Worm (Caenorhabditis elegans) whole organism, mixed stage, embryonic: ENCODE results near the gene gbb-2.

Experiments
- M03D4.4 ChIP-seq: sonication (generic microtip); optimal IDR thresholded peaks from 2 replicates; lab custom pipeline; 2017; ENCODE audit warnings: mild to moderate bottlenecking, missing genetic modification characterization, missing compliant biosample characterization
- bed-3 ChIP-seq: fragments of 200-800 bp; sonication (Bioruptor generic); optimal IDR thresholded peaks from 3 replicates; lab custom pipeline; 2018; ENCODE audit warnings: mild to moderate bottlenecking, missing genetic modification characterization, moderate library complexity, missing compliant biosample characterization
- blmp-1 ChIP-seq: fragments of 150-350 bp; optimal IDR thresholded peaks from 2 replicates; lab custom pipeline; 2014; ENCODE audit warnings: missing biosample characterization, missing genetic modification characterization
- ceh-39 ChIP-seq: fragments of 150-350 bp; optimal IDR thresholded peaks from 2 replicates; lab custom pipeline; 2014; ENCODE audit warnings: missing biosample characterization, missing genetic modification characterization
- ceh-43 ChIP-seq: fragments of 200-800 bp; sonication (Bioruptor generic); optimal IDR thresholded peaks from 2 replicates; lab custom pipeline; 2018; ENCODE audit warnings: mild to moderate bottlenecking, missing genetic modification characterization, moderate library complexity, missing compliant biosample characterization
- ceh-83 ChIP-seq: fragments of 200-800 bp; sonication (Bioruptor generic); optimal IDR thresholded peaks from 2 replicates; lab custom pipeline; 2018; ENCODE audit warnings: mild to moderate bottlenecking, missing genetic modification characterization, missing compliant biosample characterization
- ces-1 ChIP-seq: fragments of 150-350 bp; optimal IDR thresholded peaks from 2 replicates; lab custom pipeline; 2014; ENCODE audit warnings: missing biosample characterization, missing genetic modification reagents, missing genetic modification characterization
- cnd-1 ChIP-seq: fragments of 200-800 bp; sonication (Bioruptor generic); optimal IDR thresholded peaks from 2 replicates; lab custom pipeline; 2018; ENCODE audit warnings: mild to moderate bottlenecking, missing genetic modification characterization, missing compliant biosample characterization
- drap-1 ChIP-seq: fragments of 200-800 bp; sonication (Bioruptor generic); optimal IDR thresholded peaks from 3 replicates; lab custom pipeline; 2018; ENCODE audit warnings: mild to moderate bottlenecking, missing genetic modification characterization, missing compliant biosample characterization
- elt-1 ChIP-seq: sonication (generic microtip); optimal IDR thresholded peaks from 2 replicates; lab custom pipeline; 2017; ENCODE audit warnings: missing genetic modification characterization, mild to moderate bottlenecking, missing compliant biosample characterization, antibody characterized with exemption, moderate library complexity, borderline replicate concordance; ENCODE audit not compliant: insufficient read depth
- elt-3 ChIP-seq: fragments of 150-350 bp; optimal IDR thresholded peaks from 2 replicates; lab custom pipeline; 2014; ENCODE audit warnings: missing biosample characterization, missing genetic modification characterization
- ham-2 ChIP-seq: fragments of 200-800 bp; sonication (Bioruptor generic); optimal IDR thresholded peaks from 2 replicates; lab custom pipeline; 2018; ENCODE audit warnings: mild to moderate bottlenecking, missing genetic modification characterization, missing compliant biosample characterization
- hlh-1 ChIP-seq: fragments of 150-350 bp; optimal IDR thresholded peaks from 2 replicates; lab custom pipeline; 2014; ENCODE audit warnings: missing biosample characterization, missing genetic modification reagents, missing genetic modification characterization
- lin-13 ChIP-seq: fragments of 150-350 bp; optimal IDR thresholded peaks from 2 replicates; lab custom pipeline; 2014; ENCODE audit warnings: missing biosample characterization, missing genetic modification characterization
- lin-32 ChIP-seq: fragments of 200-800 bp; sonication (Bioruptor generic); optimal IDR thresholded peaks from 2 replicates; lab custom pipeline; 2018; ENCODE audit warnings: mild to moderate bottlenecking, missing genetic modification characterization, missing compliant biosample characterization
- lsy-2 ChIP-seq: fragments of 150-350 bp; optimal IDR thresholded peaks from 2 replicates; lab custom pipeline; 2014; ENCODE audit warnings: missing biosample characterization, missing genetic modification characterization
- mab-5 ChIP-seq: fragments of 150-350 bp; optimal IDR thresholded peaks from 2 replicates; lab custom pipeline; 2014; ENCODE audit warnings: missing biosample characterization, missing genetic modification characterization
- mep-1 ChIP-seq: fragments of 150-350 bp; optimal IDR thresholded peaks from 2 replicates; lab custom pipeline; 2017; ENCODE audit warnings: missing biosample characterization, missing genetic modification reagents, missing genetic modification characterization, inconsistent platforms
- mls-2 ChIP-seq: sonication (generic microtip); optimal IDR thresholded peaks from 2 replicates; lab custom pipeline; 2016; ENCODE audit warnings: mild to moderate bottlenecking, missing genetic modification characterization, moderate library complexity, missing compliant biosample characterization
- nhr-12 ChIP-seq: fragments of 150-350 bp; optimal IDR thresholded peaks from 2 replicates; lab custom pipeline; 2014; ENCODE audit warnings: missing biosample characterization, missing genetic modification characterization
- nhr-2 ChIP-seq: fragments of 150-350 bp; optimal IDR thresholded peaks from 2 replicates; lab custom pipeline; 2014; ENCODE audit warnings: missing biosample characterization, missing genetic modification characterization
- nhr-237 ChIP-seq: fragments of 150-350 bp; optimal IDR thresholded peaks from 2 replicates; lab custom pipeline; 2014; ENCODE audit warnings: missing biosample characterization, missing genetic modification characterization
- nhr-76 ChIP-seq: sonication (generic microtip); optimal IDR thresholded peaks from 2 replicates; lab custom pipeline; 2017; ENCODE audit warnings: missing biosample characterization, missing genetic modification characterization
- pha-4 ChIP-seq: fragments of 150-350 bp; optimal IDR thresholded peaks from 2 replicates; lab custom pipeline; 2018; ENCODE audit warnings: missing biosample characterization, missing genetic modification reagents, missing genetic modification characterization
- sem-2 ChIP-seq: fragments of 200-800 bp; sonication (Bioruptor generic); optimal IDR thresholded peaks from 2 replicates; lab custom pipeline; 2018; ENCODE audit warnings: mild to moderate bottlenecking, missing genetic modification characterization, missing compliant biosample characterization
- sptf-1 ChIP-seq: sonication (generic microtip); optimal IDR thresholded peaks from 2 replicates; lab custom pipeline; 2017; ENCODE audit warnings: mild to moderate bottlenecking, missing genetic modification characterization, moderate library complexity, missing compliant biosample characterization
- tbx-8 ChIP-seq: fragments of 200-800 bp; sonication (Bioruptor generic); optimal IDR thresholded peaks from 2 replicates; lab custom pipeline; 2018; ENCODE audit warnings: mild to moderate bottlenecking, missing genetic modification characterization, moderate library complexity, missing compliant biosample characterization
- unc-120 ChIP-seq: sonication (generic microtip); optimal IDR thresholded peaks from 2 replicates; lab custom pipeline; 2017; ENCODE audit warnings: missing genetic modification characterization, missing compliant biosample characterization; ENCODE audit not compliant: poor library complexity, severe bottlenecking
- unc-39 ChIP-seq: fragments of 150-350 bp; optimal IDR thresholded peaks from 2 replicates; lab custom pipeline; 2014; ENCODE audit warnings: missing biosample characterization, missing genetic modification characterization
- zip-8 ChIP-seq: fragments of 150-350 bp; optimal IDR thresholded peaks from 2 replicates; lab custom pipeline; 2014; ENCODE audit warnings: missing biosample characterization, missing genetic modification characterization

gbb-2 gene

ce11 chrIV:4454330-4455173 is 52.0 kb downstream of the gbb-2 start, which contains the start of gene R08C7.11:
TSS of gene R08C7.11 (minus strand) at chrIV:4454937.
- TF ChIP-seq M03D4.4 (peak; percentile 32), lin-32 (GFP tag; lab: Kevin White, UChicago) (no peak), sptf-1 (no peak), hlh-1 (tag; lab: Kevin White, UChicago) (peak; percentile 22), nhr-2 (no peak), ces-1 (no peak), elt-1 (no peak), ceh-39 (tag; lab: Kevin White, UChicago) (no peak), ham-2 (peak; percentile 76), unc-120 (tag; lab: Kevin White, UChicago) (no peak), lsy-2 (tag; lab: Kevin White, UChicago) (no peak), bed-3 (no peak), mep-1 (tag; lab: Kevin White, UChicago) (no peak), drap-1 (GFP tag; lab: Kevin White, UChicago) (peak; percentile 41), mab-5 (tag; lab: Kevin White, UChicago) (no peak), blmp-1 (tag; lab: Kevin White, UChicago) (no peak)

ce11 chrIV:4451576-4451975 is 55.0 kb downstream of the gbb-2 start, which contains the start of gene R08C7.1:
TSS of gene R08C7.1 (plus strand) at chrIV:4451876.
- no peak for TF ChIP-seq lsy-2 (tag; lab: Kevin White, UChicago)

DNA sequence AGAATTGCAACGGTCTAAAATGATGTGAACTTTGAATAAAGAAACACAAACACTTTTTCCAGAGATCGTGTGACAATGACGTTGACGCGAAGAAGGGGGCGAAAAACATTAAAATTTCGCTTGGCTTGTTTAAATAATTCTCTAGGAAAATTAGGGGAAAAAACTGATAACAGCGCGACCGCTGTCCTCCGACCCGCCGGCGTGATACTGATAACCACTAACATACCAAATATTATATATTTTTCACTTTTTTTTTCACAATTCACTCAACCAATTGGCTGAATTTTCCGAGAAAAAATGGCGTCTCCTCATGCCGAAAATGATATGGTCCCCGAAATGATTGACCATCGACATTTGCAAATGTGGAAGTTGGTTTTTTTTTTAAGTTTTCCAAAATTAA is 56.7 kb downstream of the gbb-2 start:
- TF ChIP-seq tbx-8 (no peak), nhr-2 (no peak)

DNA sequence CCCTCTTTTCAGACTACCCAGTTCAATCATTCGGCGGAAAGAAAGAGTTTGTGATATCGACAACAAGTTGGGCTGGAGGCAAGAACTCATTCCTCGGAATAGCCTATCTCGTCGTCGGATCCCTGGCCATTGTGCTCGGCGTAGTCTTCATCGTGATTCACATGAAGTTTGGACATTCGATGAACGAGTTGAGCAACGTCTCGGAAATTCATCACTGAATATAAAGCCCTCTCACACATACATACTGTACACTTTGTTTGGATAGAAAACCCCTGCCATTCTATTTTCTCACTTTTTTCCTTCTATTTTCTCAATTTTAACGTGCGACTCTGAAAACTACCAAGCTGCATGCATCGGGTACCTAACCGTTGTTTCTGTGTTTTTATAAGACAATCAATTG is 57.1 kb downstream of the gbb-2 start, which contains the start of gene R08C7.12:
R08C7.12 (plus strand) TSS at position 301 of the 400 bp plus-strand sequence.
- no peak for TF ChIP-seq ceh-43
- TF ChIP-seq nhr-237 = no peak
- no peak for TF ChIP-seq nhr-76
- no peak for TF ChIP-seq tbx-8
- no peak for TF ChIP-seq blmp-1 (tag; lab: Kevin White, UChicago)

- TF ChIP-seq hlh-1 (tag; lab: Kevin White, UChicago) (peak; percentile 88), lin-32 (GFP tag; lab: Kevin White, UChicago) (peak; percentile 97), ces-1 (peak; percentile 62), mls-2 (tag; lab: Kevin White, UChicago) (no peak), mab-5 (tag; lab: Kevin White, UChicago) (no peak), bed-3 (no peak), zip-8 (tag; lab: Kevin White, UChicago) (peak; percentile 30), ceh-83 (GFP tag; lab: Kevin White, UChicago) (no peak), unc-120 (tag; lab: Kevin White, UChicago) (no peak), cnd-1 (tag; lab: Kevin White, UChicago) (peak; percentile 89)
Observed at ce11 chrIV:4448343-4448742, 58.2 kb downstream of the gbb-2 start.

DNA sequence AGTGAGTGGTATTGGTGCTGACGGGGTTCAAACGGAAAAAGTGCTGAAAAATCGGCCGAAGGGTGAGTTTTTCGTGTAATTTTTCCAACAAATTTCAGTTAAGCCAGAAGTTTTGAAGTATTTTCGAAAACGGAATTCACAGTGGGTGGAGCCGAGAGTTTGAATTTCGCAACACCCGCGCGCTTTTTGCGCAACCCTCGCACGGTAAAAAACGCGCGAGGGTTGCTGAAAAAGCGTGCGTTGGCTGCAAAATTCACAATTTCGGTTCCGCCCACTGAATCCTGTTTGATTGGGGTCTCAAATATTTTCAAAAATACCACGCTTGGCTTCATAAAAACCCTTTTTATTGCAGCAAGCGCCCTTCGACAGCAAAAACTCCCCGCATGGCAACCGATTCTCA is 59.2 kb downstream of the gbb-2 start:
- TF ChIP-seq pha-4 (no peak), unc-120 (tag; lab: Kevin White, UChicago) (no peak), tbx-8 (no peak), lsy-2 (tag; lab: Kevin White, UChicago) (no peak), unc-39 (no peak), elt-3 (no peak), M03D4.4 (no peak), ceh-43 (no peak), drap-1 (GFP tag; lab: Kevin White, UChicago) (no peak), sem-2 (GFP tag; lab: Kevin White, UChicago) (no peak), hlh-1 (tag; lab: Kevin White, UChicago) (no peak), mab-5 (tag; lab: Kevin White, UChicago) (no peak), nhr-12 (no peak), ces-1 (no peak), lin-13 (no peak), nhr-76 (no peak), ceh-83 (GFP tag; lab: Kevin White, UChicago) (no peak), nhr-2 (no peak), ceh-39 (tag; lab: Kevin White, UChicago) (no peak)
